Fruit fly (Drosophila melanogaster) whole organism, adult: ENCODE measurements around the gene CycA.

Experiments used
- CG11617 ChIP-seq: fragments of 200-800 bp; sonication (Bioruptor generic); optimal IDR thresholded peaks from 2 replicates; lab custom pipeline; 2017; ENCODE audit warnings: mild to moderate bottlenecking, missing biosample characterization, missing genetic modification reagents, missing genetic modification characterization
- CG12768 ChIP-seq: fragments of 200-800 bp; sonication (Bioruptor generic); optimal IDR thresholded peaks from 2 replicates; lab custom pipeline; 2017; ENCODE audit warnings: missing biosample characterization, missing genetic modification characterization, mild to moderate bottlenecking, moderate library complexity, missing genetic modification reagents
- CG14711 ChIP-seq: fragments of 200-800 bp; sonication (Bioruptor generic); optimal IDR thresholded peaks from 2 replicates; lab custom pipeline; 2018; ENCODE audit warnings: missing biosample characterization, mild to moderate bottlenecking, missing genetic modification characterization, moderate library complexity
- CG1620 ChIP-seq: fragments of 200-800 bp; sonication (Bioruptor generic); optimal IDR thresholded peaks from 2 replicates; lab custom pipeline; 2016; ENCODE audit warnings: missing biosample characterization, missing genetic modification characterization
- CG33017 ChIP-seq: fragments of 200-800 bp; sonication (Bioruptor generic); optimal IDR thresholded peaks from 2 replicates; lab custom pipeline; 2018; ENCODE audit warnings: missing biosample characterization, mild to moderate bottlenecking, missing genetic modification characterization, moderate library complexity
- CG5204 ChIP-seq: fragments of 200-800 bp; sonication (Bioruptor generic); optimal IDR thresholded peaks from 2 replicates; lab custom pipeline; 2016; ENCODE audit warnings: missing biosample characterization, missing genetic modification characterization
- CG7045 ChIP-seq: fragments of 200-800 bp; sonication (Bioruptor generic); optimal IDR thresholded peaks from 2 replicates; lab custom pipeline; 2017; ENCODE audit warnings: missing biosample characterization, mild to moderate bottlenecking, missing genetic modification characterization
- CG7101 ChIP-seq: fragments of 200-800 bp; sonication (Bioruptor generic); optimal IDR thresholded peaks from 2 replicates; lab custom pipeline; 2018; ENCODE audit warnings: missing biosample characterization, mild to moderate bottlenecking, missing genetic modification characterization, moderate library complexity
- Clk ChIP-seq: fragments of 200-800 bp; sonication (Bioruptor generic); optimal IDR thresholded peaks from 2 replicates; lab custom pipeline; 2017; ENCODE audit warnings: missing biosample characterization, missing genetic modification characterization
- Crg-1 ChIP-seq: fragments of 200-800 bp; sonication (Bioruptor generic); optimal IDR thresholded peaks from 2 replicates; lab custom pipeline; 2016; ENCODE audit warnings: missing biosample characterization, missing genetic modification characterization
- Hr96 ChIP-seq: fragments of 200-800 bp; sonication (Bioruptor generic); optimal IDR thresholded peaks from 2 replicates; lab custom pipeline; 2016; ENCODE audit warnings: missing biosample characterization, missing genetic modification characterization
- Mnt ChIP-seq: fragments of 200-800 bp; sonication (Bioruptor generic); optimal IDR thresholded peaks from 2 replicates; lab custom pipeline; 2016; ENCODE audit warnings: missing biosample characterization, mild to moderate bottlenecking, missing genetic modification characterization
- bab1 ChIP-seq: fragments of 200-800 bp; sonication (Bioruptor generic); optimal IDR thresholded peaks from 3 replicates; lab custom pipeline; 2019; ENCODE audit warnings: missing biosample characterization, mild to moderate bottlenecking, missing genetic modification characterization, moderate library complexity
- cic ChIP-seq: fragments of 200-800 bp; sonication (Bioruptor generic); optimal IDR thresholded peaks from 2 replicates; lab custom pipeline; 2017; ENCODE audit warnings: missing biosample characterization, mild to moderate bottlenecking, missing genetic modification characterization, moderate library complexity
- cnc ChIP-seq, 2 experiments: fragments of >200 bp; optimal IDR thresholded peaks; 2 replicates each; lab custom pipeline; 2017
- kay ChIP-seq: fragments of 200-800 bp; sonication (Bioruptor generic); peaks from one replicate; lab custom pipeline; 2016; ENCODE audit warnings: missing biosample characterization, missing genetic modification characterization, borderline replicate concordance
- ovo ChIP-seq: fragments of 200-800 bp; sonication (Bioruptor generic); optimal IDR thresholded peaks from 2 replicates; lab custom pipeline; 2016; ENCODE audit warnings: missing biosample characterization, missing genetic modification characterization
- pad ChIP-seq: fragments of 200-800 bp; sonication (Bioruptor generic); optimal IDR thresholded peaks from 3 replicates; lab custom pipeline; 2017; ENCODE audit warnings: missing biosample characterization, missing genetic modification characterization, mild to moderate bottlenecking, moderate library complexity, missing genetic modification reagents
- tj ChIP-seq: fragments of 200-800 bp; sonication (Bioruptor generic); optimal IDR thresholded peaks from 3 replicates; lab custom pipeline; 2017; ENCODE audit warnings: missing biosample characterization, mild to moderate bottlenecking, missing genetic modification characterization, moderate library complexity
- toe ChIP-seq: fragments of 200-800 bp; sonication (Bioruptor generic); optimal IDR thresholded peaks from 2 replicates; lab custom pipeline; 2016; ENCODE audit warnings: missing biosample characterization, missing genetic modification characterization

CycA gene

DNA sequence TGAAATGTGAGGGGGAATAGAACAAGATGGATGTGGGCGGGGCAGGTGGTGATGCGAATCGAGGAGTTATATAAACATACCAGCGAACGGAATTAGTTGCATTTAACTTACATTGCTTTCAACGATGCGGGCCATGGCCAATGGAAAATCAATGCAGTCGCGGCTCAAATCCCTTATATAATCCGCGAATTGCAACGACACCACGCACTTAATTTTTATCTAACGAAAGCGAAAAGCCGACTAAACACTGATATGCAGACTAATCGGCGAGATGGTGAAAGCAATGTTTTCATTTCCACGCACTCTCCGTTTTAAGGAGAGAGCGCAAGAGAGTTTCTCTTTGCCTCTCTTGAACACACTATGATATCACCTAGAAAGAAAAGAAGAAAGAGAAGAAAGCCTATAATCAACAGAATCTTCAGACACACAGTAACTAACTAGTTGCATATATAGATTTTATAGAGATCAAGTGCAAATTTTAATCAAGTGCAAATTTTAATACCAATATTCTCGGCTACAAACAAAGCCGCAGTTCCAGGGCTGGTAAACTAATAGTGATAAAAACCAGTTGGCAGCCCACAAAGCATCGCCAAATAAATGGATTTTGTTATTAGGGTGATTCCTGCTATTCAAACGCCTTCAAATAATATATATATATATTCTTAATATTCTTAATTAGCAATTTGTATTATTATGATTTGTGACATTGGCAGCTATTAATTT lies 11.5 kb downstream of the CycA start, which contains the start of the genes CG11597 and CG5946:
Gene CG11597 (minus strand): TSS at position 553 of the 723 bp plus-strand sequence.
Gene CG5946 (minus strand): TSS at position 553 of the 723 bp plus-strand sequence.
- TF ChIP-seq CG1620 (GFP tag; lab: Kevin White, UChicago) (no peak), CG14711 (tag; lab: Kevin White, UChicago) (no peak), tj (GFP tag; lab: Kevin White, UChicago) (no peak), Hr96 (GFP tag; lab: Kevin White, UChicago) (no peak), CG7101 (tag; lab: Kevin White, UChicago) (no peak), bab1 (GFP tag; lab: Kevin White, UChicago) (no peak), CG7045 (GFP tag; lab: Kevin White, UChicago) (no peak)

DNA sequence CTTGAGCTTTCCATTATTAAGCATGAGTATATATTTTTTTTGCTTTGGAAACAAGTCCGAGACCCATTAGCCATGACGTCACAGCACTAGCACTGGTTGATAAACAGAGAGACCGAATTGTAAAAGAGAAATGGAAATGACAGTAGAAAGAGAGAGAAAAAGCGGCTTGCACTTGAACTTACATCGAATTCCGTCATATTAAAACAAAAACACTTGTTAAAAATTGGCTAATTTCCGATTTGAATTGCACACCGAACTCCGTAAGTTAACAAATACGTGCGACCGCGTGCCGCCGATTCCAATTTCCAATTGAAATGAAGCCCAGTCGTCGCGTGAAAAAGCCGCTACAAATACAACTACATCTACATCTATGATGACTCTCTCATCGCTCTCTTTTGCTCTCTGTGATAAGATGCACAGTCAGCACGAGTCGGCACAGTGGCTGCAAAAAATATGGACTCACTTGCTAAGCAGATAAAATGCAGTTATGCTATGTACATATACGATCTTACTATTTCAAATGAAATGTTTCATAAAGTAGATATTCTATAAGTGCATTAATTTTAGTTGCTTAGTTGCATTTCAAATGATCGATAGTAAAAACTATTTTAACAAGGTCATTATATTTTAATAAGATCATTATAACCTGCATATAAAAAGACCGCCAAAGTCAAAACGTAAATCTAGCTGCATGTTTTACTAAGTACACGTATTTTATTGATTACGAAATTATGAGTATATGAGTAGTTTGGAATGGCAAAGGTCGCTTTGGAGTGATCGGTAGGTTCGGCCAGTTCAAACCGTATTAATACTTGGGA lies 13.5 kb downstream of the CycA start:
- TF ChIP-seq CG11617 (GFP tag; lab: Kevin White, UChicago), result peak; percentile 37
- TF ChIP-seq bab1 (GFP tag; lab: Kevin White, UChicago), result peak; percentile 64
- no peak for TF ChIP-seq CG5204
- peak; percentile 12 for TF ChIP-seq CG12768 (GFP tag; lab: Kevin White, UChicago)
- peak; percentile 24 for TF ChIP-seq toe (GFP tag; lab: Kevin White, UChicago)
- TF ChIP-seq Clk (GFP tag; lab: Kevin White, UChicago), result no peak
- TF ChIP-seq cnc (optimal IDR thresholded peaks at IDR 0.05; lab: Kevin White, UChicago), result peak; percentile 65 to 92
- TF ChIP-seq Crg-1 (GFP tag; lab: Kevin White, UChicago), result no peak
- TF ChIP-seq kay (GFP tag; lab: Kevin White, UChicago), result peak; percentile 99
- TF ChIP-seq pad, result no peak
- peak; percentile 32 for TF ChIP-seq CG7045 (GFP tag; lab: Kevin White, UChicago)
- peak; percentile 99 for TF ChIP-seq tj (GFP tag; lab: Kevin White, UChicago)
- TF ChIP-seq Hr96 (GFP tag; lab: Kevin White, UChicago), result peak; percentile 30
- TF ChIP-seq CG14711 (tag; lab: Kevin White, UChicago), result no peak
- TF ChIP-seq CG33017 (tag; lab: Kevin White, UChicago), result peak; percentile 60
- peak; percentile 33 for TF ChIP-seq CG1620 (GFP tag; lab: Kevin White, UChicago)
- TF ChIP-seq ovo (GFP tag; lab: Kevin White, UChicago), result peak; percentile 83
- peak; percentile 51 for TF ChIP-seq CG7101 (tag; lab: Kevin White, UChicago)
- TF ChIP-seq cic, result peak; percentile 91
- TF ChIP-seq Mnt, result peak; percentile 89

DNA sequence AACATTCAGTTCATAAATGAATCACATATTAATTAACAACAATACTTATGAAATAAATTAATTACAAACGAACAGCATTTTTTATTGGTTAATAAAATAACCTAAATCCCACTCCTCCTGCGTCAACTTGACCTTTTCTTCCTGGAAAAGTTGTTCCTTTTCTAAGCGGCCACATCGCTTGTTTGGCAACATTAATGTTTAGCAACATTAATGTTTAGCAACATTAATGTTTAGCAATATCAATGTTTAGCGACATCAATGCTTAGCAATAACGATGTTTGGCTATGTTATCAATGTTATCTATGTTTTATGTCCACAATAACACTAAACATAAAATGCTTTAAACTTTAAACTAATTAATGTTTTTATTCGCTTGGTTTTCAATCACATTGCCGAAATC lies 16.7 kb downstream of the CycA start:
- TF ChIP-seq CG14711 (tag; lab: Kevin White, UChicago) (no peak), kay (GFP tag; lab: Kevin White, UChicago) (peak; percentile 73)

DNA sequence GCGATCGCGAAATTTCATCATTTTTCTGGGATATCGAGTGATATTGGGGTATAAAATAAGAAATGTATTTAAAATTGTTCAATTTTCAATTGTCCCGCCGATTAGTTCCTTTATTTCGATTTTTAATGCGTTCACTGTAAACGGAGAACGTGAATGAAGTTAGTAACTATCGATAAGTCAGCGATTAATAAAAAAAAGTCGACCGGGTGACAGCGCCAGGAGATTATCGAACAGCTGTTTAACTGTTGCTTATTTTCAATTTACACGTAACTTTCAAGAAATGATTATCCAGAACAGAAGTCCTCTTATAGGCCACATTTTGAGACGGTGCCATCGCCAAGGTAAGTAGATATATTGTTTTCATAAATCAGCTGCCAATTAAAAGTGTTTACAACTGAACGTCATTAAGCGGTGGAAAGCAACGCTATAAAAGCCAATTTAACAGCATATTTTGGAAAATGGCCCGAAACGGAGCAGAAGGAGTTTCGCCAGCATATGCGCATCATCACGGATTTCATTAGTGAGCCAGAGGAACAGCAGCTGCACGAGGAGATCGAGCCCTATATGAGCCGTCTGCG lies 18.1 kb downstream of the CycA start, which contains the start of gene CG14130:
Gene CG14130 (plus strand): TSS at position 225 of the 578 bp plus-strand sequence.
- TF ChIP-seq CG33017 (tag; lab: Kevin White, UChicago) (no peak), CG11617 (GFP tag; lab: Kevin White, UChicago) (no peak), ovo (GFP tag; lab: Kevin White, UChicago) (no peak), Mnt (no peak), CG7101 (tag; lab: Kevin White, UChicago) (no peak), CG14711 (tag; lab: Kevin White, UChicago) (no peak), CG12768 (GFP tag; lab: Kevin White, UChicago) (no peak), bab1 (GFP tag; lab: Kevin White, UChicago) (peak; percentile 52), toe (GFP tag; lab: Kevin White, UChicago) (no peak), CG1620 (GFP tag; lab: Kevin White, UChicago) (no peak), Crg-1 (GFP tag; lab: Kevin White, UChicago) (no peak), CG5204 (no peak), tj (GFP tag; lab: Kevin White, UChicago) (peak; percentile 14), Hr96 (GFP tag; lab: Kevin White, UChicago) (no peak), kay (GFP tag; lab: Kevin White, UChicago) (peak; percentile 81), Clk (GFP tag; lab: Kevin White, UChicago) (no peak), CG7045 (GFP tag; lab: Kevin White, UChicago) (no peak), pad (no peak), cnc (optimal IDR thresholded peaks at IDR 0.05; lab: Kevin White, UChicago) (no peak), cic (no peak)

DNA sequence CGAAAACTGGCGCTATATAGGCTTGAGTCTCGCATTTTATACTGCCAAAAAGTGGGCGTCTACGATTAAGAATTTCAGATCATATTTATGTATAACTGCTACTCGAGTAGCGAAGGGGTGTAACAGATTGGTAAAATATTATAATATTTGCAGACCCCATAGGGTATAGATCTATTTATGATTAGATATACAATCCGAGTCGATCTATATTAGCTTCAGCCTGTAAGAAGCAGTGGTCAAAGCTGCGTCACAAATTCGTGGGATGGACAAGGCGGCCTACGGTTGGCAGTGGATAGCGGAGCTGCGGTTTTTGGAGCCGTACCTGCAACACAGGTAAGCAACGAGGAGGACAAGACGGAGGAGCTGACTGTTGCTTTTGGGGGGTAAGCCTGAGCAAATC lies 18.7 kb downstream of the CycA start, which contains the start of gene Cubn2:
Gene Cubn2 (minus strand): TSS at position 101 of the 400 bp plus-strand sequence.
- TF ChIP-seq kay (GFP tag; lab: Kevin White, UChicago), result no peak
- TF ChIP-seq Mnt, result no peak
- TF ChIP-seq toe (GFP tag; lab: Kevin White, UChicago), result no peak
- TF ChIP-seq CG7045 (GFP tag; lab: Kevin White, UChicago), result no peak
- no peak for TF ChIP-seq CG1620 (GFP tag; lab: Kevin White, UChicago)
- no peak for TF ChIP-seq tj (GFP tag; lab: Kevin White, UChicago)
- TF ChIP-seq CG11617 (GFP tag; lab: Kevin White, UChicago), result no peak
- TF ChIP-seq cnc (optimal IDR thresholded peaks at IDR 0.05; lab: Kevin White, UChicago), result no peak
- no peak for TF ChIP-seq CG5204
- TF ChIP-seq pad, result no peak
- TF ChIP-seq Hr96 (GFP tag; lab: Kevin White, UChicago), result no peak
- no peak for TF ChIP-seq Crg-1 (GFP tag; lab: Kevin White, UChicago)
